Worm (Caenorhabditis elegans) whole organism, L4 larva: ENCODE results near the gene mogs-1.

Experiments used
- ceh-32 ChIP-seq: sonication (generic microtip); optimal IDR thresholded peaks from 2 replicates; lab custom pipeline; 2016; ENCODE audit warnings: mild to moderate bottlenecking, missing genetic modification characterization, missing compliant biosample characterization; ENCODE audit not compliant: poor library complexity
- nhr-48 ChIP-seq: sonication (generic microtip); optimal IDR thresholded peaks from 2 replicates; lab custom pipeline; 2016; ENCODE audit warnings: mild to moderate bottlenecking, missing genetic modification characterization, missing compliant biosample characterization
- pqm-1 ChIP-seq: sonication (generic microtip); optimal IDR thresholded peaks from 2 replicates; lab custom pipeline; 2017; ENCODE audit warnings: missing biosample characterization, missing genetic modification characterization
- unc-130 ChIP-seq: sonication (generic microtip); optimal IDR thresholded peaks from 2 replicates; lab custom pipeline; 2016; ENCODE audit warnings: missing genetic modification reagents, missing genetic modification characterization, missing compliant biosample characterization
- ztf-11 ChIP-seq: fragments of 150-350 bp; optimal IDR thresholded peaks from 2 replicates; lab custom pipeline; 2014; ENCODE audit warnings: missing biosample characterization, missing genetic modification characterization

DNA sequence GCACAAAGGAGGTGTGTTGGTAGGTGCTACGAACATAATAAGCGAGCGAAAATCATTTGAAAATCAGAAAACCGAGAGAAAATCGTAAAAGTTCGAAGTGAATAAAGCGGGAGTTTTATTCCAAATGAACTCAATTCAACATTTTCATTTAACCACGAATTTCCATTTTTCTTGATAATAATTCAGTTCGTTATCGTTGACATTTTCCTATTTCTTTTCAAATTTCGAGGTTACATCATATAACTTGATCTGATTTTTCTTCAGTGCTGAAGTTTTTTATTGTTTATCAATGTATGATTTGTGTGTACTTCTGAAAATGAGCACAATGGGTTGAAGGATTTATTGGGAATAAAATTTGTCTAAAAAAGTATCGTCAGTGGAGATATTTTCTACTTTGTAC, 9.9 kb upstream of the mogs-1 start:
- TF ChIP-seq pqm-1 (tag; lab: Kevin White, UChicago), result peak; percentile 57
- no peak for TF ChIP-seq ceh-32 (tag; lab: Kevin White, UChicago)
- TF ChIP-seq nhr-48, result peak; percentile 3
- TF ChIP-seq unc-130 (GFP tag; lab: Kevin White, UChicago), result no peak
- TF ChIP-seq ztf-11 (tag; lab: Kevin White, UChicago), result no peak
